Worm (Caenorhabditis elegans) whole organism, young adult: ENCODE measurements around the gene kin-24.

Experiments used
- F22D6.2 ChIP-seq: sonication (generic microtip); optimal IDR thresholded peaks from 2 replicates; lab custom pipeline; 2016; ENCODE audit warnings: mild to moderate bottlenecking, missing genetic modification characterization, missing compliant biosample characterization
- Y56A3A.18 ChIP-seq: fragments of 200-800 bp; sonication (Bioruptor generic); IDR thresholded peaks from 2 replicates; pipeline ENCODE4 v1.3.6; 2022; ENCODE audit warnings: missing genetic modification reagents, missing genetic modification characterization, missing compliant biosample characterization
- egl-44 ChIP-seq: fragments of 200-800 bp; sonication (Bioruptor generic); IDR thresholded peaks from 2 replicates; pipeline ENCODE4 v1.3.6; 2022; ENCODE audit warnings: missing genetic modification reagents, missing genetic modification characterization, missing compliant biosample characterization
- gei-17 ChIP-seq: fragments of 200-800 bp; sonication (Bioruptor generic); optimal IDR thresholded peaks from 2 replicates; lab custom pipeline; 2018; ENCODE audit warnings: mild to moderate bottlenecking, missing genetic modification characterization, missing compliant biosample characterization
- nhr-90 ChIP-seq: sonication (generic microtip); optimal IDR thresholded peaks from 2 replicates; lab custom pipeline; 2016; ENCODE audit warnings: missing genotype, mild to moderate bottlenecking, missing genetic modification characterization, missing compliant biosample characterization
- rpc-1 ChIP-seq, 2 experiments: fragments of 150-350 bp in 1 of 2; sonication (generic microtip) in 1 of 2; optimal IDR thresholded peaks; 2 replicates each; lab custom pipeline; 2014 to 2018; ENCODE audit warnings: missing biosample characterization in 1 of 2, missing genetic modification characterization in 1 of 2, missing genetic modification reagents in 1 of 2, missing genotype in 1 of 2

ce11 chrIV:9848075-9848474 lies 7.2 kb upstream of the kin-24 start, which contains the start of gene K07F5.7:
- TF ChIP-seq Y56A3A.18 (GFP tag; lab: Robert Waterston, UW) (no peak), nhr-90 (tag; lab: Kevin White, UChicago) (no peak), gei-17 (GFP tag; lab: Kevin White, UChicago) (no peak), egl-44 (GFP tag; lab: Robert Waterston, UW) (no peak), F22D6.2 (no peak), rpc-1 (optimal IDR thresholded peaks at IDR 0.05; lab: Kevin White, UChicago) (no peak), rpc-1 (tag; optimal IDR thresholded peaks at IDR 0.05; lab: Kevin White, UChicago) (no peak)
